Fruit fly (Drosophila melanogaster) whole organism, embryonic: Measurements from ENCODE around the gene CG31103.

Source experiments
- Asciz ChIP-seq: fragments of 200-800 bp; sonication (Bioruptor generic); optimal IDR thresholded peaks from 2 replicates; lab custom pipeline; 2017; ENCODE audit warnings: missing biosample characterization, mild to moderate bottlenecking, missing genetic modification characterization, missing genetic modification reagents
- Bteb2 ChIP-seq: fragments of 200-800 bp; sonication (Bioruptor generic); optimal IDR thresholded peaks from 2 replicates; lab custom pipeline; 2016; ENCODE audit warnings: missing biosample characterization, missing genetic modification characterization
- CG10267 ChIP-seq: fragments of 200-800 bp; sonication (Bioruptor generic); optimal IDR thresholded peaks from 2 replicates; lab custom pipeline; 2018; ENCODE audit warnings: missing biosample characterization, mild to moderate bottlenecking, missing genetic modification characterization, moderate library complexity
- CG10959 ChIP-seq: fragments of 200-800 bp; sonication (Bioruptor generic); IDR thresholded peaks from 2 replicates; pipeline ENCODE4 v1.3.6; 2022; ENCODE audit warnings: missing biosample characterization, missing genetic modification characterization
- CG11560 ChIP-seq: fragments of 200-800 bp; sonication (Bioruptor generic); IDR thresholded peaks from 3 replicates; pipeline ENCODE4 v1.3.6; 2022; ENCODE audit warnings: missing biosample characterization, missing genetic modification characterization
- CG12299 ChIP-seq: fragments of 200-800 bp; sonication (Bioruptor generic); optimal IDR thresholded peaks from 2 replicates; lab custom pipeline; 2018; ENCODE audit warnings: missing biosample characterization, mild to moderate bottlenecking, missing genetic modification characterization
- CG12391 ChIP-seq: fragments of 200-800 bp; sonication (Bioruptor generic); optimal IDR thresholded peaks from 3 replicates; lab custom pipeline; 2018; ENCODE audit warnings: missing biosample characterization, mild to moderate bottlenecking, missing genetic modification characterization, moderate library complexity
- CG13894 ChIP-seq: fragments of 200-800 bp; sonication (Bioruptor generic); optimal IDR thresholded peaks from 3 replicates; lab custom pipeline; 2018; ENCODE audit warnings: missing biosample characterization, mild to moderate bottlenecking, missing genetic modification characterization, moderate library complexity
- CG15601 ChIP-seq: fragments of 200-800 bp; sonication (Bioruptor generic); optimal IDR thresholded peaks from 3 replicates; lab custom pipeline; 2019; ENCODE audit warnings: missing biosample characterization, mild to moderate bottlenecking, missing genetic modification characterization, moderate library complexity
- CG18011 ChIP-seq: fragments of 200-800 bp; sonication (Bioruptor generic); optimal IDR thresholded peaks from 2 replicates; lab custom pipeline; 2017; ENCODE audit warnings: missing biosample characterization, missing genetic modification characterization, mild to moderate bottlenecking, moderate library complexity, missing genotype
- CG2129 ChIP-seq: fragments of 200-800 bp; sonication (Bioruptor generic); IDR thresholded peaks from 2 replicates; pipeline ENCODE4 v1.3.6; 2022; ENCODE audit warnings: missing biosample characterization, missing genetic modification characterization; ENCODE audit not compliant: partially characterized antibody
- CG2202 ChIP-seq: fragments of 200-800 bp; sonication (Bioruptor generic); optimal IDR thresholded peaks from 2 replicates; lab custom pipeline; 2018; ENCODE audit warnings: missing biosample characterization, mild to moderate bottlenecking, missing genetic modification characterization
- CG30403 ChIP-seq: fragments of 200-800 bp; sonication (Bioruptor generic); optimal IDR thresholded peaks from 3 replicates; lab custom pipeline; 2016; ENCODE audit warnings: missing biosample characterization, missing genetic modification characterization
- CG30431 ChIP-seq: fragments of 200-800 bp; sonication (Bioruptor generic); optimal IDR thresholded peaks from 2 replicates; lab custom pipeline; 2017; ENCODE audit warnings: missing biosample characterization, missing genetic modification characterization
- CG31365 ChIP-seq: fragments of 200-800 bp; sonication (Bioruptor generic); optimal IDR thresholded peaks from 2 replicates; lab custom pipeline; 2018; ENCODE audit warnings: missing biosample characterization, mild to moderate bottlenecking, missing genetic modification characterization
- CG32772 ChIP-seq: fragments of 200-800 bp; sonication (Bioruptor generic); IDR thresholded peaks from 2 replicates; pipeline ENCODE4 v1.3.6; 2022; ENCODE audit warnings: missing biosample characterization, missing genetic modification characterization
- CG34224 ChIP-seq: fragments of 200-800 bp; sonication (Bioruptor generic); IDR thresholded peaks from 3 replicates; pipeline ENCODE4 v1.3.6; 2022; ENCODE audit warnings: missing biosample characterization, missing genetic modification characterization; ENCODE audit not compliant: partially characterized antibody
- CG6683 ChIP-seq: fragments of 200-800 bp; sonication (Bioruptor generic); optimal IDR thresholded peaks from 2 replicates; lab custom pipeline; 2017; ENCODE audit warnings: missing biosample characterization, mild to moderate bottlenecking, missing genetic modification characterization, missing genetic modification reagents
- CG8359 ChIP-seq: fragments of 200-800 bp; sonication (Bioruptor generic); optimal IDR thresholded peaks from 2 replicates; lab custom pipeline; 2017; ENCODE audit warnings: missing biosample characterization, mild to moderate bottlenecking, missing genetic modification characterization, borderline replicate concordance
- Hr78 ChIP-seq, 2 experiments: fragments of 200-800 bp in 1 of 2; fragments of >200 bp in 1 of 2; sonication (Bioruptor generic) in 1 of 2; optimal IDR thresholded peaks; 2 replicates each; lab custom pipeline; 2017 to 2019; ENCODE audit warnings: missing biosample characterization in 2 of 2, missing genetic modification characterization in 2 of 2, mild to moderate bottlenecking in 1 of 2, moderate library complexity in 1 of 2
- Hsf ChIP-seq: fragments of 200-800 bp; sonication (Bioruptor generic); optimal IDR thresholded peaks from 3 replicates; lab custom pipeline; 2016; ENCODE audit warnings: missing biosample characterization, missing genetic modification characterization
- Jarid2 ChIP-seq: fragments of 200-800 bp; sonication (Bioruptor generic); optimal IDR thresholded peaks from 3 replicates; lab custom pipeline; 2017; ENCODE audit warnings: mild to moderate bottlenecking, missing biosample characterization, missing genetic modification reagents, missing genetic modification characterization
- Nf-YA ChIP-seq: fragments of 200-800 bp; sonication (Bioruptor generic); IDR thresholded peaks from 2 replicates; pipeline ENCODE4 v1.3.6; 2022; ENCODE audit warnings: missing biosample characterization, missing genetic modification characterization
- Six4 ChIP-seq: fragments of 200-800 bp; sonication (Bioruptor generic); optimal IDR thresholded peaks from 2 replicates; lab custom pipeline; 2016; ENCODE audit warnings: missing biosample characterization, missing genetic modification characterization
- Sox102F ChIP-seq: fragments of 200-800 bp; sonication (Bioruptor generic); optimal IDR thresholded peaks from 2 replicates; lab custom pipeline; 2018; ENCODE audit warnings: missing biosample characterization, mild to moderate bottlenecking, missing genetic modification characterization, moderate library complexity
- TFAM ChIP-seq: fragments of 200-800 bp; sonication (Bioruptor generic); optimal IDR thresholded peaks from 2 replicates; lab custom pipeline; 2017; ENCODE audit warnings: missing biosample characterization, missing genetic modification characterization, inconsistent platforms
- Taf1 ChIP-seq: fragments of 200-800 bp; sonication (Bioruptor generic); IDR thresholded peaks from 2 replicates; pipeline ENCODE4 v1.3.6; 2022; ENCODE audit warnings: missing biosample characterization, missing genetic modification characterization
- Xbp1 ChIP-seq: fragments of 200-800 bp; sonication (Bioruptor generic); optimal IDR thresholded peaks from 3 replicates; lab custom pipeline; 2016; ENCODE audit warnings: missing biosample characterization, mild to moderate bottlenecking, missing genetic modification characterization
- bowl ChIP-seq: fragments of 200-800 bp; sonication (Bioruptor generic); IDR thresholded peaks from 2 replicates; pipeline ENCODE4 v1.3.6; 2022; ENCODE audit warnings: missing biosample characterization, missing genetic modification characterization
- dpn ChIP-seq, 2 experiments: fragments of 200-800 bp; sonication (Bioruptor generic); optimal IDR thresholded peaks; 3 replicates each; lab custom pipeline; 2016; ENCODE audit warnings: missing biosample characterization in 2 of 2, missing genetic modification characterization in 2 of 2
- dysf ChIP-seq: fragments of 200-800 bp; sonication (Bioruptor generic); IDR thresholded peaks from 3 replicates; pipeline ENCODE4 v1.3.6; 2022; ENCODE audit warnings: missing biosample characterization, missing genetic modification characterization
- ewg ChIP-seq: fragments of 200-800 bp; sonication (Bioruptor generic); optimal IDR thresholded peaks from 3 replicates; lab custom pipeline; 2017; ENCODE audit warnings: mild to moderate bottlenecking, missing biosample characterization, missing genetic modification reagents, missing genetic modification characterization
- grn ChIP-seq: fragments of 200-800 bp; sonication (Bioruptor generic); optimal IDR thresholded peaks from 3 replicates; lab custom pipeline; 2017; ENCODE audit warnings: missing biosample characterization, missing genetic modification characterization
- gro ChIP-seq: fragments of 200-800 bp; sonication (Bioruptor generic); optimal IDR thresholded peaks from 2 replicates; lab custom pipeline; 2016; ENCODE audit warnings: missing biosample characterization, missing genetic modification characterization
- her ChIP-seq: fragments of 200-800 bp; sonication (Bioruptor generic); optimal IDR thresholded peaks from 2 replicates; lab custom pipeline; 2016; ENCODE audit warnings: missing biosample characterization, missing genetic modification characterization
- hkb ChIP-seq, 2 experiments: fragments of 200-800 bp in 1 of 2; fragments of >200 bp in 1 of 2; sonication (Bioruptor generic) in 1 of 2; IDR thresholded peaks in 1 of 2; optimal IDR thresholded peaks in 1 of 2; 2 replicates each; pipeline versions ENCODE4 v1.3.6 to Lab custom; 2017 to 2022; ENCODE audit warnings: missing biosample characterization in 1 of 2, missing genetic modification characterization in 1 of 2
- ind ChIP-seq: fragments of 200-800 bp; sonication (Bioruptor generic); optimal IDR thresholded peaks from 3 replicates; lab custom pipeline; 2016; ENCODE audit warnings: missing biosample characterization, missing genetic modification characterization
- klu ChIP-seq: fragments of 200-800 bp; sonication (Bioruptor generic); IDR thresholded peaks from 2 replicates; pipeline ENCODE4 v1.3.6; 2022; ENCODE audit warnings: missing biosample characterization, missing genetic modification characterization
- lab ChIP-seq: fragments of 200-800 bp; sonication (Bioruptor generic); optimal IDR thresholded peaks from 3 replicates; lab custom pipeline; 2017; ENCODE audit warnings: missing biosample characterization, missing genetic modification characterization, mild to moderate bottlenecking, moderate library complexity, missing genetic modification reagents
- prd ChIP-seq, 3 experiments: fragments of >200 bp in 2 of 3; fragments of 200-800 bp in 1 of 3; sonication (Bioruptor generic) in 1 of 3; optimal IDR thresholded peaks in 2 of 3; IDR thresholded peaks in 1 of 3; 2 replicates in 2 of 3; 3 replicates in 1 of 3; pipeline versions ENCODE4 v1.3.6 to Lab custom; 2017 to 2022; ENCODE audit warnings: missing biosample characterization in 1 of 3, missing genetic modification characterization in 1 of 3
- pzg ChIP-seq: fragments of 200-800 bp; sonication (Bioruptor generic); optimal IDR thresholded peaks from 3 replicates; lab custom pipeline; 2018; ENCODE audit warnings: missing biosample characterization, mild to moderate bottlenecking, missing genetic modification characterization, moderate library complexity
- scrt ChIP-seq: fragments of 200-800 bp; sonication (Bioruptor generic); optimal IDR thresholded peaks from 2 replicates; lab custom pipeline; 2018; ENCODE audit warnings: missing biosample characterization, mild to moderate bottlenecking, missing genetic modification characterization, moderate library complexity
- sob ChIP-seq: fragments of 200-800 bp; sonication (Bioruptor generic); IDR thresholded peaks from 2 replicates; pipeline ENCODE4 v1.3.6; 2022; ENCODE audit warnings: missing biosample characterization, missing genetic modification characterization
- vfl ChIP-seq: fragments of 200-800 bp; sonication (Bioruptor generic); optimal IDR thresholded peaks from 2 replicates; lab custom pipeline; 2016; ENCODE audit warnings: missing biosample characterization, missing genetic modification characterization
- vnd ChIP-seq: fragments of 200-800 bp; sonication (Bioruptor generic); IDR thresholded peaks from 3 replicates; pipeline ENCODE4 v1.3.6; 2022; ENCODE audit warnings: missing biosample characterization, missing genetic modification characterization; ENCODE audit not compliant: partially characterized antibody
- wdn ChIP-seq: fragments of 200-800 bp; sonication (Bioruptor generic); IDR thresholded peaks from 2 replicates; pipeline ENCODE4 v1.3.6; 2022; ENCODE audit warnings: missing biosample characterization, missing genetic modification characterization
- wor ChIP-seq: fragments of 200-800 bp; sonication (Bioruptor generic); IDR thresholded peaks from 2 replicates; pipeline ENCODE4 v1.3.6; 2022; ENCODE audit warnings: missing biosample characterization, missing genetic modification characterization
- z ChIP-seq: fragments of 200-800 bp; sonication (Bioruptor generic); IDR thresholded peaks from 3 replicates; pipeline ENCODE4 v1.3.6; 2022; ENCODE audit warnings: missing biosample characterization, missing genetic modification characterization

The CG31103 gene

DNA sequence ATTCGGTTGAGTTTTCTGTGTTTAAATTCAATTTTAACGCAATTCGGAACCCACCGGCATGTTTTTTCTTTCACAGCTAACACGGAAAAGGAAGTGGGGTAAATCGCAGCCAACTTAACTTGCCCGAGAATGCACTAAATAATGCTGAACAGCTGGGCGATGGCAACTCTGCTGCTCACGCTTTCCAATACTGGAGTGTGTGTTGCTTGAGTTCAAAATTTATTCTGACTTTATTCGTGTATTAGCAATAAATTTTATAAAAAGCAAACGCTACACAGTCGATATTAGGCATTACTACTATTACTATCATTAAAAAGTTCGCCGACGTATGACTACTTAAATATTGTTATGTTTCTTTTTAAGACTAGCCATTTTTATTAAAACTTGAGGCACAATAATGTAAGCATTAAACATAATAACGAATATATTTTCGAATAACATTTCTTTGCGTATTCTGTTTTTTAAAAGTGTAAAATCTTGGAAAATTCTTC, 28.3 kb downstream of the CG31103 start, which contains the start of the genes RpS27 and Nup37 (continued):
- TF ChIP-seq CG18011 (GFP tag; lab: Kevin White, UChicago) (peak; percentile 92), bowl (peak; percentile 88), Jarid2 (peak; percentile 94), wor (peak; percentile 74), Hr78 (GFP tag; optimal IDR thresholded peaks at IDR 0.05; lab: Kevin White, UChicago) (no peak), Taf1 (GFP tag; lab: Robert Waterston, UW) (peak; percentile 81; the same call in 1 of the 2 replicates), CG8359 (peak; percentile 94), CG2202 (tag; lab: Kevin White, UChicago) (peak; percentile 96), pzg (GFP tag; lab: Kevin White, UChicago) (peak; percentile 97), Sox102F (GFP tag; lab: Kevin White, UChicago) (peak; percentile 90), TFAM (peak; percentile 93), CG31365 (tag; lab: Kevin White, UChicago) (peak; percentile 92), CG30403 (peak; percentile 96), sob (peak; percentile 99), CG32772 (GFP tag; lab: Robert Waterston, UW) (peak; percentile 96), dysf (peak; percentile 96), gro (GFP tag; lab: Kevin White, UChicago) (peak; percentile 97), ewg (GFP tag; lab: Kevin White, UChicago) (peak; percentile 95), prd (optimal IDR thresholded peaks at IDR 0.05; lab: Kevin White, UChicago) (no peak), prd (GFP tag; IDR thresholded peaks at IDR 0.05; lab: Robert Waterston, UW) (peak; percentile 91), CG30431 (GFP tag; lab: Kevin White, UChicago) (peak; percentile 98), CG2129 (GFP tag; lab: Robert Waterston, UW) (no peak), grn (GFP tag; lab: Kevin White, UChicago) (peak; percentile 96), CG10267 (tag; lab: Kevin White, UChicago) (peak; percentile 99), CG34224 (GFP tag; lab: Robert Waterston, UW) (no peak), Bteb2 (GFP tag; lab: Kevin White, UChicago) (peak; percentile 97), her (GFP tag; lab: Kevin White, UChicago) (peak; percentile 97), lab (GFP tag; lab: Kevin White, UChicago) (peak; percentile 99), CG11560 (tag; lab: Robert Waterston, UW) (peak; percentile 89), CG12391 (tag; lab: Kevin White, UChicago) (peak; percentile 97), vfl (GFP tag; lab: Kevin White, UChicago) (peak; percentile 98), CG6683 (GFP tag; lab: Kevin White, UChicago) (peak; percentile 94), z (GFP tag; lab: Robert Waterston, UW) (peak; percentile 78), ind (GFP tag; lab: Kevin White, UChicago) (peak; percentile 96), CG15601 (tag; lab: Kevin White, UChicago) (peak; percentile 94), Asciz (GFP tag; lab: Kevin White, UChicago) (peak; percentile 98), scrt (GFP tag; lab: Kevin White, UChicago) (peak; percentile 96), CG10959 (GFP tag; lab: Robert Waterston, UW) (peak; percentile 95), Xbp1 (GFP tag; lab: Kevin White, UChicago) (peak; percentile 98), CG13894 (tag; lab: Kevin White, UChicago) (peak; percentile 96), Hsf (GFP tag; lab: Kevin White, UChicago) (peak; percentile 98), Nf-YA (peak; percentile 93), Six4 (GFP tag; lab: Kevin White, UChicago) (peak; percentile 96), klu (GFP tag; lab: Robert Waterston, UW) (peak; percentile 92), dpn (GFP tag; optimal IDR thresholded peaks at IDR 0.05; lab: Kevin White, UChicago) (peak; percentile 95 to 99), wdn (GFP tag; lab: Robert Waterston, UW) (peak; percentile 94), vnd (GFP tag; lab: Robert Waterston, UW) (no peak), hkb (optimal IDR thresholded peaks at IDR 0.05; lab: Kevin White, UChicago) (no peak), hkb (GFP tag; IDR thresholded peaks at IDR 0.05; lab: Robert Waterston, UW) (peak; percentile 94), CG12299 (peak; percentile 93)
